Fruit fly (Drosophila melanogaster) whole organism, embryonic: ENCODE measurements around the gene Nepl14.

Experiments
- Atf6 ChIP-seq: fragments of 200-800 bp; sonication (Bioruptor generic); IDR thresholded peaks from 2 replicates; pipeline ENCODE4 v1.3.6; 2022; ENCODE audit warnings: missing biosample characterization, missing genetic modification characterization
- CG10147 ChIP-seq: fragments of 200-800 bp; sonication (Bioruptor generic); optimal IDR thresholded peaks from 2 replicates; lab custom pipeline; 2019; ENCODE audit warnings: missing biosample characterization, mild to moderate bottlenecking, missing genetic modification characterization, moderate library complexity
- CG10543 ChIP-seq: fragments of 200-800 bp; sonication (Bioruptor generic); optimal IDR thresholded peaks from 3 replicates; lab custom pipeline; 2017; ENCODE audit warnings: missing biosample characterization, mild to moderate bottlenecking, missing genetic modification characterization, moderate library complexity
- CG11247 ChIP-seq: fragments of 200-800 bp; sonication (Bioruptor generic); IDR thresholded peaks from 2 replicates; pipeline ENCODE4 v1.3.6; 2022; ENCODE audit warnings: missing biosample characterization, missing genetic modification characterization
- CG12219 ChIP-seq: fragments of 200-800 bp; sonication (Bioruptor generic); optimal IDR thresholded peaks from 3 replicates; lab custom pipeline; 2018; ENCODE audit warnings: missing biosample characterization, mild to moderate bottlenecking, missing genetic modification characterization
- CG12236 ChIP-seq: fragments of 200-800 bp; sonication (Bioruptor generic); optimal IDR thresholded peaks from 2 replicates; lab custom pipeline; 2016; ENCODE audit warnings: missing biosample characterization, missing genetic modification characterization
- CG12659 ChIP-seq: fragments of 200-800 bp; sonication (Bioruptor generic); optimal IDR thresholded peaks from 3 replicates; lab custom pipeline; 2017; ENCODE audit warnings: mild to moderate bottlenecking, missing biosample characterization, missing genetic modification reagents, missing genetic modification characterization
- CG13287 ChIP-seq: fragments of 200-800 bp; sonication (Bioruptor generic); IDR thresholded peaks from 2 replicates; pipeline ENCODE4 v1.3.6; 2022; ENCODE audit warnings: missing biosample characterization, missing genetic modification characterization; ENCODE audit not compliant: partially characterized antibody
- CG13624 ChIP-seq: fragments of 200-800 bp; sonication (Bioruptor generic); optimal IDR thresholded peaks from 2 replicates; lab custom pipeline; 2016; ENCODE audit warnings: missing biosample characterization, missing genetic modification characterization
- CG14965 ChIP-seq: fragments of 200-800 bp; sonication (Bioruptor generic); optimal IDR thresholded peaks from 2 replicates; lab custom pipeline; 2016; ENCODE audit warnings: missing biosample characterization, missing genetic modification characterization, borderline replicate concordance
- CG1792 ChIP-seq: fragments of 200-800 bp; sonication (Bioruptor generic); optimal IDR thresholded peaks from 2 replicates; lab custom pipeline; 2016; ENCODE audit warnings: missing biosample characterization, missing genetic modification characterization
- CG18599 ChIP-seq: fragments of 200-800 bp; sonication (Bioruptor generic); optimal IDR thresholded peaks from 3 replicates; lab custom pipeline; 2017; ENCODE audit warnings: missing biosample characterization, missing genetic modification characterization, mild to moderate bottlenecking, moderate library complexity, missing genetic modification reagents
- CG2712 ChIP-seq: fragments of 200-800 bp; optimal IDR thresholded peaks from 3 replicates; lab custom pipeline; 2019; ENCODE audit warnings: missing biosample characterization, mild to moderate bottlenecking, missing genetic modification characterization, moderate library complexity
- CG2875 ChIP-seq: fragments of 200-800 bp; sonication (Bioruptor generic); optimal IDR thresholded peaks from 2 replicates; lab custom pipeline; 2017; ENCODE audit warnings: missing biosample characterization, mild to moderate bottlenecking, missing genetic modification characterization, missing genetic modification reagents
- CG2889 ChIP-seq: fragments of 200-800 bp; sonication (Bioruptor generic); IDR thresholded peaks from 3 replicates; pipeline ENCODE4 v1.3.6; 2022; ENCODE audit warnings: missing biosample characterization, missing genetic modification characterization
- CG31224 ChIP-seq: fragments of 200-800 bp; sonication (Bioruptor generic); IDR thresholded peaks from 2 replicates; pipeline ENCODE4 v1.3.6; 2022; ENCODE audit warnings: missing biosample characterization, missing genetic modification characterization
- CG31388 ChIP-seq: fragments of 200-800 bp; sonication (Bioruptor generic); optimal IDR thresholded peaks from 2 replicates; lab custom pipeline; 2016; ENCODE audit warnings: missing biosample characterization, missing genetic modification characterization
- CG32772 ChIP-seq: fragments of 200-800 bp; sonication (Bioruptor generic); IDR thresholded peaks from 2 replicates; pipeline ENCODE4 v1.3.6; 2022; ENCODE audit warnings: missing biosample characterization, missing genetic modification characterization
- CG4730 ChIP-seq: fragments of 200-800 bp; sonication (Bioruptor generic); IDR thresholded peaks from 2 replicates; pipeline ENCODE4 v1.3.6; 2022; ENCODE audit warnings: missing biosample characterization, missing genetic modification characterization
- CG5180 ChIP-seq: fragments of 200-800 bp; sonication (Bioruptor generic); optimal IDR thresholded peaks from 3 replicates; lab custom pipeline; 2017; ENCODE audit warnings: missing biosample characterization, missing genetic modification characterization, mild to moderate bottlenecking, moderate library complexity, missing genetic modification reagents
- CG6791 ChIP-seq: fragments of 200-800 bp; sonication (Bioruptor generic); IDR thresholded peaks from 3 replicates; pipeline ENCODE4 v1.3.6; 2022; ENCODE audit warnings: missing biosample characterization, missing genetic modification characterization; ENCODE audit not compliant: partially characterized antibody
- CG7271 ChIP-seq: fragments of 200-800 bp; sonication (Bioruptor generic); optimal IDR thresholded peaks from 2 replicates; lab custom pipeline; 2018; ENCODE audit warnings: missing biosample characterization, mild to moderate bottlenecking, missing genetic modification characterization, moderate library complexity
- CG7372 ChIP-seq: fragments of 200-800 bp; sonication (Bioruptor generic); IDR thresholded peaks from 2 replicates; pipeline ENCODE4 v1.3.6; 2022; ENCODE audit warnings: missing biosample characterization, missing genetic modification characterization
- CG8388 ChIP-seq: fragments of 200-800 bp; sonication (Bioruptor generic); optimal IDR thresholded peaks from 2 replicates; lab custom pipeline; 2019; ENCODE audit warnings: missing biosample characterization, mild to moderate bottlenecking, missing genetic modification characterization, moderate library complexity
- CG9215 ChIP-seq: fragments of 200-800 bp; sonication (Bioruptor generic); IDR thresholded peaks from 2 replicates; pipeline ENCODE4 v1.3.6; 2022; ENCODE audit warnings: missing biosample characterization, missing genetic modification characterization
- CG9727 ChIP-seq: fragments of 200-800 bp; sonication (Bioruptor generic); optimal IDR thresholded peaks from 3 replicates; lab custom pipeline; 2017; ENCODE audit warnings: missing biosample characterization, mild to moderate bottlenecking, missing genetic modification characterization
- Camta ChIP-seq: fragments of 200-800 bp; sonication (Bioruptor generic); optimal IDR thresholded peaks from 2 replicates; lab custom pipeline; 2016; ENCODE audit warnings: missing biosample characterization, missing genetic modification characterization
- CoRest ChIP-seq: fragments of 200-800 bp; sonication (Bioruptor generic); optimal IDR thresholded peaks from 3 replicates; lab custom pipeline; 2018; ENCODE audit warnings: missing biosample characterization, mild to moderate bottlenecking, missing genetic modification characterization, moderate library complexity
- Dfd ChIP-seq, 2 experiments: fragments of >200 bp; optimal IDR thresholded peaks; 2 replicates each; lab custom pipeline; 2017; ENCODE audit warnings: missing biosample characterization in 2 of 2, missing genetic modification characterization in 2 of 2
- Doc2 ChIP-seq: fragments of 200-800 bp; sonication (Bioruptor generic); IDR thresholded peaks from 2 replicates; pipeline ENCODE4 v1.3.6; 2022; ENCODE audit warnings: missing biosample characterization, missing genetic modification characterization
- Ets97D ChIP-seq: fragments of 200-800 bp; sonication (Bioruptor generic); optimal IDR thresholded peaks from 3 replicates; lab custom pipeline; 2016; ENCODE audit warnings: missing biosample characterization, missing genetic modification characterization
- Lhr ChIP-seq: fragments of 200-800 bp; sonication (Bioruptor generic); optimal IDR thresholded peaks from 3 replicates; lab custom pipeline; 2017; ENCODE audit warnings: mild to moderate bottlenecking, missing biosample characterization, missing genetic modification reagents, missing genetic modification characterization
- Lim3 ChIP-seq: fragments of 200-800 bp; sonication (Bioruptor generic); IDR thresholded peaks from 2 replicates; pipeline ENCODE4 v1.3.6; 2022; ENCODE audit warnings: missing biosample characterization, missing genetic modification characterization
- Oli ChIP-seq: fragments of 200-800 bp; sonication (Bioruptor generic); optimal IDR thresholded peaks from 2 replicates; lab custom pipeline; 2018; ENCODE audit warnings: missing biosample characterization, mild to moderate bottlenecking, missing genetic modification characterization, moderate library complexity
- Sox102F ChIP-seq: fragments of 200-800 bp; sonication (Bioruptor generic); optimal IDR thresholded peaks from 2 replicates; lab custom pipeline; 2018; ENCODE audit warnings: missing biosample characterization, mild to moderate bottlenecking, missing genetic modification characterization, moderate library complexity
- Xrp1 ChIP-seq: fragments of 200-800 bp; sonication (Bioruptor generic); IDR thresholded peaks from 2 replicates; pipeline ENCODE4 v1.3.6; 2022; ENCODE audit warnings: missing biosample characterization, missing genetic modification characterization
- abd-A ChIP-seq: fragments of 200-800 bp; sonication (Bioruptor generic); optimal IDR thresholded peaks from 3 replicates; lab custom pipeline; 2019; ENCODE audit warnings: missing biosample characterization, mild to moderate bottlenecking, missing genetic modification characterization, moderate library complexity
- ash1 ChIP-seq: fragments of 200-800 bp; sonication (Bioruptor generic); optimal IDR thresholded peaks from 2 replicates; lab custom pipeline; 2018; ENCODE audit warnings: missing biosample characterization, mild to moderate bottlenecking, missing genetic modification characterization
- bab2 ChIP-seq: fragments of 200-800 bp; sonication (Bioruptor generic); optimal IDR thresholded peaks from 2 replicates; lab custom pipeline; 2016; ENCODE audit warnings: missing biosample characterization, missing genetic modification characterization
- corto ChIP-seq: fragments of 200-800 bp; sonication (Bioruptor generic); optimal IDR thresholded peaks from 2 replicates; lab custom pipeline; 2016; ENCODE audit warnings: missing biosample characterization, mild to moderate bottlenecking, missing genetic modification characterization, moderate library complexity
- dysf ChIP-seq: fragments of 200-800 bp; sonication (Bioruptor generic); IDR thresholded peaks from 3 replicates; pipeline ENCODE4 v1.3.6; 2022; ENCODE audit warnings: missing biosample characterization, missing genetic modification characterization
- fd3F ChIP-seq: fragments of 200-800 bp; sonication (Bioruptor generic); optimal IDR thresholded peaks from 2 replicates; lab custom pipeline; 2018; ENCODE audit warnings: missing biosample characterization, mild to moderate bottlenecking, missing genetic modification characterization, moderate library complexity
- ftz-f1 ChIP-seq: fragments of 200-800 bp; sonication (Bioruptor generic); optimal IDR thresholded peaks from 2 replicates; lab custom pipeline; 2016; ENCODE audit warnings: missing biosample characterization, missing genetic modification characterization
- grn ChIP-seq: fragments of 200-800 bp; sonication (Bioruptor generic); optimal IDR thresholded peaks from 3 replicates; lab custom pipeline; 2017; ENCODE audit warnings: missing biosample characterization, missing genetic modification characterization
- her ChIP-seq: fragments of 200-800 bp; sonication (Bioruptor generic); optimal IDR thresholded peaks from 2 replicates; lab custom pipeline; 2016; ENCODE audit warnings: missing biosample characterization, missing genetic modification characterization
- lbe ChIP-seq: fragments of 200-800 bp; sonication (Bioruptor generic); optimal IDR thresholded peaks from 2 replicates; lab custom pipeline; 2016; ENCODE audit warnings: missing biosample characterization, mild to moderate bottlenecking, missing genetic modification characterization
- onecut ChIP-seq: fragments of 200-800 bp; sonication (Bioruptor generic); IDR thresholded peaks from 2 replicates; pipeline ENCODE4 v1.3.6; 2022; ENCODE audit warnings: missing biosample characterization, missing genetic modification characterization
- pb ChIP-seq: fragments of 200-800 bp; sonication (Bioruptor generic); optimal IDR thresholded peaks from 3 replicates; lab custom pipeline; 2016; ENCODE audit warnings: missing biosample characterization, missing genetic modification characterization
- slp2 ChIP-seq: fragments of 200-800 bp; sonication (Bioruptor generic); optimal IDR thresholded peaks from 2 replicates; lab custom pipeline; 2016; ENCODE audit warnings: missing biosample characterization, missing genetic modification characterization
- zfh2 ChIP-seq: fragments of 200-800 bp; sonication (Bioruptor generic); optimal IDR thresholded peaks from 2 replicates; lab custom pipeline; 2016; ENCODE audit warnings: missing biosample characterization, missing genetic modification characterization

The Nepl14 gene

DNA sequence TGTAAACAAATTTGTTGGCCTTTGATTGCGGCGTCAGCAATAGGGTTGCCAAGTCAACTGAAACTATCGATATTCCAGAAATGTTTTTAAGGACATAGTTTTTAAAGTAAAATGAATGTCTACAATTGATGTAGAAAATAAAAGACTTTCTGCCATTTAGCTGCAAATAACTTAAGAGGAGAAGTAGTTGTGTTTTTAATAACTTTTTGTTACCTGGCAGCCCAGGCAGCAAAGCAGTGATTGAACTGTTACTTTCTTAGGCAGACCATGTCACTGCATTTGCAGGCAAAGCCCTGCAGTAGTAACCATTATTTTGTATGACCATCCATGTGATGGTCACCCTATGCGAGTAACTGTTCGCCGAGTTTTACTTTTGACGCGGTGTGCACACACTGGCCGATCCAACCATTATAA, 13.0 kb downstream of the Nepl14 start, which contains the start of the genes rumi, CG7029 and Usp12-46 (continued):
- TF ChIP-seq CG4730 = peak; percentile 71
- peak; percentile 87 for TF ChIP-seq slp2
- TF ChIP-seq CG7372 = peak; percentile 82
- peak; percentile 79 for TF ChIP-seq CG2889 (GFP tag; lab: Robert Waterston, UW)
- TF ChIP-seq CG31388 = peak; percentile 52
- TF ChIP-seq CG32772 (GFP tag; lab: Robert Waterston, UW) = peak; percentile 83
- TF ChIP-seq CoRest = peak; percentile 87
- peak; percentile 77 for TF ChIP-seq CG9215 (GFP tag; lab: Robert Waterston, UW)
- TF ChIP-seq abd-A (tag; lab: Kevin White, UChicago) = no peak
- peak; percentile 77 for TF ChIP-seq CG12236
- no peak for TF ChIP-seq ash1 (GFP tag; lab: Kevin White, UChicago)
- no peak for TF ChIP-seq Doc2 (GFP tag; lab: Robert Waterston, UW)
- TF ChIP-seq CG10147 (GFP tag; lab: Kevin White, UChicago) = peak; percentile 81
- TF ChIP-seq CG11247 (GFP tag; lab: Robert Waterston, UW) = peak; percentile 69
- TF ChIP-seq CG12219 (GFP tag; lab: Kevin White, UChicago) = peak; percentile 79
- peak; percentile 80 for TF ChIP-seq Oli (tag; lab: Kevin White, UChicago)
- peak; percentile 86 for TF ChIP-seq CG8388 (GFP tag; lab: Kevin White, UChicago)
- TF ChIP-seq grn (GFP tag; lab: Kevin White, UChicago) = peak; percentile 34
- TF ChIP-seq CG18599 (GFP tag; lab: Kevin White, UChicago) = peak; percentile 83
- TF ChIP-seq Sox102F (GFP tag; lab: Kevin White, UChicago) = peak; percentile 86
- peak; percentile 93 for TF ChIP-seq zfh2 (GFP tag; lab: Kevin White, UChicago)
- no peak for TF ChIP-seq CG5180 (GFP tag; lab: Kevin White, UChicago)
- TF ChIP-seq Lhr (GFP tag; lab: Kevin White, UChicago) = peak; percentile 76
- TF ChIP-seq Lim3 (GFP tag; lab: Robert Waterston, UW) = peak; percentile 48; the same call in 1 of the 2 replicates
- TF ChIP-seq her (GFP tag; lab: Kevin White, UChicago) = peak; percentile 79
- TF ChIP-seq CG14965 = no peak
- peak; percentile 80 for TF ChIP-seq pb (GFP tag; lab: Kevin White, UChicago)
- peak; percentile 89 for TF ChIP-seq Ets97D (GFP tag; lab: Kevin White, UChicago)
- peak; percentile 86 for TF ChIP-seq CG9727 (GFP tag; lab: Kevin White, UChicago)
- peak; percentile 71 for TF ChIP-seq onecut (GFP tag; lab: Robert Waterston, UW)
- peak; percentile 73; the same call in 2 of the 3 replicates for TF ChIP-seq CG6791
- no peak for TF ChIP-seq Dfd (GFP tag; optimal IDR thresholded peaks at IDR 0.05; lab: Kevin White, UChicago)
- TF ChIP-seq ftz-f1 (GFP tag; lab: Kevin White, UChicago) = peak; percentile 56
- TF ChIP-seq CG13624 = peak; percentile 89
- peak; percentile 79 for TF ChIP-seq fd3F (GFP tag; lab: Kevin White, UChicago)
- TF ChIP-seq CG1792 = peak; percentile 57
- TF ChIP-seq dysf (GFP tag; lab: Robert Waterston, UW) = peak; percentile 84
- TF ChIP-seq bab2 (GFP tag; lab: Kevin White, UChicago) = peak; percentile 88
- no peak for TF ChIP-seq corto (GFP tag; lab: Kevin White, UChicago)
- peak; percentile 91 for TF ChIP-seq CG2712 (tag; lab: Kevin White, UChicago)
- peak; percentile 88 for TF ChIP-seq Xrp1 (GFP tag; lab: Robert Waterston, UW)
- peak; percentile 87 for TF ChIP-seq Atf6 (GFP tag; lab: Robert Waterston, UW)
- peak; percentile 90 for TF ChIP-seq Camta (GFP tag; lab: Kevin White, UChicago)
- peak; percentile 77 for TF ChIP-seq CG10543 (GFP tag; lab: Kevin White, UChicago)
- TF ChIP-seq CG31224 = peak; percentile 58; the same call in 1 of the 2 replicates
- peak; percentile 46 for TF ChIP-seq CG2875 (GFP tag; lab: Kevin White, UChicago)
- peak; percentile 58 for TF ChIP-seq CG7271 (tag; lab: Kevin White, UChicago)
- TF ChIP-seq CG12659 (GFP tag; lab: Kevin White, UChicago) = peak; percentile 93
- TF ChIP-seq lbe (GFP tag; lab: Kevin White, UChicago) = peak; percentile 79
- TF ChIP-seq CG13287 (GFP tag; lab: Robert Waterston, UW) = peak; percentile 87
